Worm (Caenorhabditis elegans): ENCODE results near the gene F36F12.7.
A peak's percentile ranks its signal among the peaks of the same experiment; 100 is the strongest.

Gene F36F12.7

DNA sequence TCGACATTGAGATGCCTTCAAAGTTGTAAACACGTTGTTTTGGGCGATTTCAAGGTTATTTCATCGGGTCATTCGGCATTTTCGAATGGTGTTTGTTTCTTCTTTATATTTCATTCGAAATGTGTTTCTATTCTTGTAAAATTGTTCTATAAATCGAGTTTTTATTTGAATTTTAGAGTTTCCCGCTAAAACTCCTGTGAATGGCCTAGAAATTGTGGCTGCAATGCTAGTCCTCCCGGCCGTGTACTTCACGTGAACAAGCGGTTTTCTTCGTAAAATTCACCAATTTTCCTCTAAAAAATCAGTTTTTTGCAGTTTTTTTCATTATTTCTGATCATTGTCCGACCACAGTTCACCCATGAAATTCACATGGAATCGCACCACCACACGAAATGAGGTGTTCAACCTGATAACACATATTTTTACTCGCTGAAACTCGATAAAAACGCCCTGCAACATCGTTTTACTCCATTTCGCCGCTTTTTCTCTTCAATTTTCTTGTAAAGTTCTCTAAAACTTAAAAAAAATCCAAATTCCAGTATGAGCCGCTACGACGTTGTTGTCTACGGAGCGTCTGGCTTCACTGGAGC, 28.0 kb downstream of the F36F12.7 start, which contains the start of gene ldp-1 (continued):
- TF ChIP-seq hsf-1 (GFP tag; IDR thresholded peaks at IDR 0.05) (no peak), ekl-4 (GFP tag; IDR thresholded peaks at IDR 0.05) (peak; percentile 9; the same call in 1 of the 2 replicates), ztf-25 (GFP tag; IDR thresholded peaks at IDR 0.05) (no peak), D2030.7 (GFP tag; IDR thresholded peaks at IDR 0.05) (peak; percentile 20; the same call in 1 of the 2 replicates), unc-130 (GFP tag; optimal IDR thresholded peaks at IDR 0.05) (peak; percentile 76), xnd-1 (tag; optimal IDR thresholded peaks at IDR 0.05) (peak; percentile 8), dpl-1 (GFP tag; optimal IDR thresholded peaks at IDR 0.05) (peak; percentile 73), aptf-2 (GFP tag; conservative IDR thresholded peaks at IDR 0.05) (0 out of 2 replicates have a peak, but pooled peaks have one; percentile 58), F37B4.10 (GFP tag; IDR thresholded peaks at IDR 0.05) (no peak), snpc-1.1 (tag; optimal IDR thresholded peaks at IDR 0.05; ENCODE audit: insufficient read depth) (peak; percentile 42), K11D2.4 (GFP tag; IDR thresholded peaks at IDR 0.05) (0 out of 2 replicates have a peak, but pooled peaks have one; percentile 46), nfyb-1 (GFP tag; IDR thresholded peaks at IDR 0.05) (no peak), mcd-1 (GFP tag; IDR thresholded peaks at IDR 0.05) (peak; percentile 76), unc-62 (GFP tag; optimal IDR thresholded peaks at IDR 0.05) (no peak), F33H1.4 (GFP tag; IDR thresholded peaks at IDR 0.05) (peak; percentile 27), lsl-1 (GFP tag; optimal IDR thresholded peaks at IDR 0.05) (peak; percentile 7), dox-1 (GFP tag; IDR thresholded peaks at IDR 0.05) (peak; percentile 43; the same call in 1 of the 2 replicates), lin-35 (GFP tag; optimal IDR thresholded peaks at IDR 0.05) (peak; percentile 10 to 81 (median 34)), lin-54 (GFP tag; optimal IDR thresholded peaks at IDR 0.05) (peak; percentile 79), ccch-3 (GFP tag; optimal IDR thresholded peaks at IDR 0.05) (no peak), ztf-6 (GFP tag; IDR thresholded peaks at IDR 0.05) (no peak), rec-8 (tag; optimal IDR thresholded peaks at IDR 0.05) (peak in 1 of 2 experiments; percentile 2), dpff-1 (tag; optimal IDR thresholded peaks at IDR 0.05) (no peak), F52B5.7 (tag; optimal IDR thresholded peaks at IDR 0.05) (no peak), Y67H2A.10 (GFP tag; conservative IDR thresholded peaks at IDR 0.05) (no peak), madf-6 (GFP tag; IDR thresholded peaks at IDR 0.05) (peak; percentile 66), efl-1 (GFP tag; optimal IDR thresholded peaks at IDR 0.05) (peak; percentile 49), repo-1 (tag; optimal IDR thresholded peaks at IDR 0.05) (no peak), F22D6.2 (tag; optimal IDR thresholded peaks at IDR 0.05) (peak; percentile 60), lir-1 (GFP tag; conservative IDR thresholded peaks at IDR 0.05) (peak; percentile 50; the same call in 1 of the 2 replicates), ztf-26 (tag; optimal IDR thresholded peaks at IDR 0.05) (no peak), cebp-1 (GFP tag; IDR thresholded peaks at IDR 0.05) (no peak), cebp-1 (tag; optimal IDR thresholded peaks at IDR 0.05) (peak; percentile 24), pbrm-1 (GFP tag; IDR thresholded peaks at IDR 0.05) (0 out of 2 replicates have a peak, but pooled peaks have one; percentile 32), aptf-3 (GFP tag; IDR thresholded peaks at IDR 0.05) (no peak)

ce11 chrV:2132675-2133074, 33.5 kb downstream of the F36F12.7 start:
- peak; percentile 56; the same call in 1 of the 2 replicates for TF ChIP-seq zfh-2 (GFP tag; conservative IDR thresholded peaks at IDR 0.05)
- TF ChIP-seq bed-1 (GFP tag; IDR thresholded peaks at IDR 0.05): no peak
- TF ChIP-seq B0035.1 (tag; optimal IDR thresholded peaks at IDR 0.05): no peak
- no peak for TF ChIP-seq rcor-1 (GFP tag; IDR thresholded peaks at IDR 0.05)
- no peak for TF ChIP-seq rec-8 (tag; optimal IDR thresholded peaks at IDR 0.05)
- 0 out of 2 replicates have a peak, but pooled peaks have one; percentile 18 for TF ChIP-seq sea-2 (GFP tag; IDR thresholded peaks at IDR 0.05)
- TF ChIP-seq madf-3 (GFP tag; IDR thresholded peaks at IDR 0.05): no peak
- TF ChIP-seq unc-62 (GFP tag; optimal IDR thresholded peaks at IDR 0.05): no peak
- no peak for TF ChIP-seq pbrm-1 (GFP tag; IDR thresholded peaks at IDR 0.05)
- peak; percentile 19; the same call in 1 of the 2 replicates for TF ChIP-seq nfyb-1 (GFP tag; IDR thresholded peaks at IDR 0.05)

Measured in whole organism, young adult.